Worm (Caenorhabditis elegans) whole organism, midembryonic: ENCODE data around the gene Y43D4A.2.

Experiments
- T22C8.4 ChIP-seq: fragments of 200-800 bp; sonication (Bioruptor generic); IDR thresholded peaks from 2 replicates; pipeline ENCODE4 v1.3.6; 2022; ENCODE audit warnings: missing genetic modification characterization, missing compliant biosample characterization
- cog-1 ChIP-seq: sonication (generic microtip); optimal IDR thresholded peaks from 2 replicates; lab custom pipeline; 2016; ENCODE audit warnings: missing genetic modification characterization, missing compliant biosample characterization
- klf-2 ChIP-seq: fragments of 200-800 bp; sonication (Bioruptor generic); conservative IDR thresholded peaks from 2 replicates; pipeline ENCODE4 v1.3.6; 2022; ENCODE audit warnings: missing genetic modification reagents, missing genetic modification characterization, missing compliant biosample characterization
- med-1 ChIP-seq: sonication (generic microtip); optimal IDR thresholded peaks from 2 replicates; lab custom pipeline; 2017; ENCODE audit warnings: missing genetic modification characterization, mild to moderate bottlenecking, missing compliant biosample characterization, antibody characterized with exemption, missing genetic modification reagents; ENCODE audit not compliant: insufficient read depth

- no peak for TF ChIP-seq T22C8.4
- no peak for TF ChIP-seq med-1 (GFP tag; lab: Kevin White, UChicago)
- no peak for TF ChIP-seq cog-1 (tag; lab: Kevin White, UChicago)
- no peak for TF ChIP-seq klf-2 (GFP tag; lab: Robert Waterston, UW)
Measured at ce11 chrIV:16696422-16696821, 59.2 kb downstream of the Y43D4A.2 start.
